Fruit fly (Drosophila melanogaster): Measurements from ENCODE around the gene Pgant6.
A peak's percentile ranks its signal among the peaks of the same experiment; 100 is the strongest.

The Pgant6 gene

dm6 chr3L:2733208-2733607 lies 48.8 kb upstream of the Pgant6 start (continued):
- TF ChIP-seq mld (GFP tag; IDR thresholded peaks at IDR 0.05; ENCODE audit: partially characterized antibody) (no peak), CG10979 (tag; optimal IDR thresholded peaks at IDR 0.05) (peak; percentile 56), CG3838 (GFP tag; optimal IDR thresholded peaks at IDR 0.05) (no peak), Gsc (GFP tag; IDR thresholded peaks at IDR 0.05) (0 out of 2 replicates have a peak, but pooled peaks have one; percentile 18), ssp (GFP tag; IDR thresholded peaks at IDR 0.05) (no peak), Bdp1 (GFP tag; optimal IDR thresholded peaks at IDR 0.05) (peak; percentile 27), CG5953 (GFP tag; IDR thresholded peaks at IDR 0.05) (no peak), CG4820 (GFP tag; optimal IDR thresholded peaks at IDR 0.05) (peak; percentile 61), Rfx (GFP tag; IDR thresholded peaks at IDR 0.05) (peak; percentile 92), CG6272 (GFP tag; IDR thresholded peaks at IDR 0.05) (peak; percentile 9; the same call in 1 of the 2 replicates), zf30C (GFP tag; optimal IDR thresholded peaks at IDR 0.05) (no peak), Abd-B (GFP tag; optimal IDR thresholded peaks at IDR 0.05) (peak; percentile 79), seq (GFP tag; IDR thresholded peaks at IDR 0.05) (peak; percentile 75), CG33557 (GFP tag; optimal IDR thresholded peaks at IDR 0.05) (no peak), crp (GFP tag; optimal IDR thresholded peaks at IDR 0.05) (no peak), CG17829 (tag; optimal IDR thresholded peaks at IDR 0.05) (peak; percentile 48), D19A (tag; optimal IDR thresholded peaks at IDR 0.05) (no peak), hb (GFP tag; IDR thresholded peaks at IDR 0.05; ENCODE audit: partially characterized antibody) (no peak), lilli (GFP tag; optimal IDR thresholded peaks at IDR 0.05) (peak; percentile 78), CrebB (tag; optimal IDR thresholded peaks at IDR 0.05) (peak; percentile 31), CG11247 (GFP tag; IDR thresholded peaks at IDR 0.05) (peak; percentile 67), Dip3 (GFP tag; optimal IDR thresholded peaks at IDR 0.05) (peak; percentile 49), tin (GFP tag; optimal IDR thresholded peaks at IDR 0.05) (peak; percentile 62), bbx (GFP tag; IDR thresholded peaks at IDR 0.05; ENCODE audit: partially characterized antibody) (no peak), hbn (GFP tag; IDR thresholded peaks at IDR 0.05; ENCODE audit: partially characterized antibody) (no peak), CG9727 (GFP tag; optimal IDR thresholded peaks at IDR 0.05) (peak; percentile 42), Oaz (GFP tag; IDR thresholded peaks at IDR 0.05) (peak; percentile 53), CG8478 (optimal IDR thresholded peaks at IDR 0.05) (no peak), jigr1 (GFP tag; IDR thresholded peaks at IDR 0.05) (peak; percentile 47; the same call in 1 of the 3 replicates), Blimp-1 (GFP tag; optimal IDR thresholded peaks at IDR 0.05) (peak; percentile 64), slbo (GFP tag; IDR thresholded peaks at IDR 0.05) (peak; percentile 90), CG15696 (tag; optimal IDR thresholded peaks at IDR 0.05) (no peak), fd3F (GFP tag; optimal IDR thresholded peaks at IDR 0.05) (peak; percentile 69), CG1529 (GFP tag; optimal IDR thresholded peaks at IDR 0.05) (no peak), pnt (GFP tag; optimal IDR thresholded peaks at IDR 0.05) (peak; percentile 51), otp (GFP tag; IDR thresholded peaks at IDR 0.05) (peak; percentile 70; the same call in 2 of the 3 replicates), Lpt (GFP tag; optimal IDR thresholded peaks at IDR 0.05) (no peak), cwo (GFP tag; optimal IDR thresholded peaks at IDR 0.05) (peak; percentile 47), insv (GFP tag; optimal IDR thresholded peaks at IDR 0.05) (no peak), her (GFP tag; optimal IDR thresholded peaks at IDR 0.05) (peak; percentile 52), Awh (GFP tag; IDR thresholded peaks at IDR 0.05) (peak; percentile 71; the same call in 1 of the 2 replicates), lov (optimal IDR thresholded peaks at IDR 0.05) (no peak), lov (GFP tag; IDR thresholded peaks at IDR 0.05) (no peak), wor (GFP tag; IDR thresholded peaks at IDR 0.05) (peak; percentile 43; the same call in 1 of the 2 replicates), CG10565 (GFP tag; optimal IDR thresholded peaks at IDR 0.05) (no peak), ato (GFP tag; IDR thresholded peaks at IDR 0.05; ENCODE audit: partially characterized antibody) (no peak), kni (GFP tag; optimal IDR thresholded peaks at IDR 0.05) (no peak), gcm2 (GFP tag; optimal IDR thresholded peaks at IDR 0.05) (no peak), pzg (GFP tag; optimal IDR thresholded peaks at IDR 0.05) (no peak), CkIIα-i1 (GFP tag; IDR thresholded peaks at IDR 0.05) (no peak), H15 (GFP tag; IDR thresholded peaks at IDR 0.05) (peak; percentile 64), CG7786 (GFP tag; optimal IDR thresholded peaks at IDR 0.05) (peak; percentile 77)

All from whole organism, embryonic.